Fruit fly (Drosophila melanogaster) whole organism, pupa: Measurements from ENCODE around the gene CG12679.

Experiments
- CG10348 ChIP-seq: fragments of 200-800 bp; sonication (Bioruptor generic); IDR thresholded peaks from 2 replicates; pipeline ENCODE4 v1.3.6; 2022; ENCODE audit warnings: missing biosample characterization, missing genetic modification characterization
- CG12605 ChIP-seq: fragments of 200-800 bp; sonication (Bioruptor generic); IDR thresholded peaks from 2 replicates; pipeline ENCODE4 v1.3.6; 2022; ENCODE audit warnings: missing biosample characterization, missing genetic modification characterization
- CG13204 ChIP-seq: fragments of 200-800 bp; sonication (Bioruptor generic); optimal IDR thresholded peaks from 2 replicates; lab custom pipeline; 2018; ENCODE audit warnings: missing biosample characterization, mild to moderate bottlenecking, missing genetic modification characterization, moderate library complexity
- CG14655 ChIP-seq: fragments of 200-800 bp; sonication (Bioruptor generic); optimal IDR thresholded peaks from 3 replicates; lab custom pipeline; 2017; ENCODE audit warnings: mild to moderate bottlenecking, missing biosample characterization, missing genetic modification reagents, missing genetic modification characterization
- CG15710 ChIP-seq: fragments of 200-800 bp; sonication (Bioruptor generic); optimal IDR thresholded peaks from 2 replicates; lab custom pipeline; 2018; ENCODE audit warnings: missing biosample characterization, mild to moderate bottlenecking, missing genetic modification characterization, moderate library complexity
- CG17806 ChIP-seq: fragments of 200-800 bp; sonication (Bioruptor generic); optimal IDR thresholded peaks from 2 replicates; lab custom pipeline; 2018; ENCODE audit warnings: missing biosample characterization, mild to moderate bottlenecking, missing genetic modification characterization, moderate library complexity
- CG32121 ChIP-seq: fragments of 200-800 bp; sonication (Bioruptor generic); IDR thresholded peaks from 2 replicates; pipeline ENCODE4 v1.3.6; 2022; ENCODE audit warnings: missing biosample characterization, missing genetic modification characterization
- CG34367 ChIP-seq: fragments of 200-800 bp; sonication (Bioruptor generic); optimal IDR thresholded peaks from 2 replicates; lab custom pipeline; 2018; ENCODE audit warnings: missing biosample characterization, mild to moderate bottlenecking, missing genetic modification characterization
- CG4496 ChIP-seq: fragments of 200-800 bp; sonication (Bioruptor generic); IDR thresholded peaks from 3 replicates; pipeline ENCODE4 v1.3.6; 2022; ENCODE audit warnings: missing biosample characterization, missing genetic modification characterization
- CG8159 ChIP-seq: fragments of 200-800 bp; sonication (Bioruptor generic); optimal IDR thresholded peaks from 3 replicates; lab custom pipeline; 2018; ENCODE audit warnings: missing biosample characterization, mild to moderate bottlenecking, missing genetic modification characterization, moderate library complexity
- CG8301 ChIP-seq: fragments of 200-800 bp; sonication (Bioruptor generic); optimal IDR thresholded peaks from 2 replicates; lab custom pipeline; 2018; ENCODE audit warnings: missing biosample characterization, mild to moderate bottlenecking, missing genetic modification characterization
- CG9948 ChIP-seq: fragments of 200-800 bp; sonication (Bioruptor generic); optimal IDR thresholded peaks from 2 replicates; lab custom pipeline; 2018; ENCODE audit warnings: missing biosample characterization, mild to moderate bottlenecking, missing genetic modification characterization, moderate library complexity
- D1 ChIP-seq: fragments of 200-800 bp; sonication (Bioruptor generic); optimal IDR thresholded peaks from 2 replicates; lab custom pipeline; 2018; ENCODE audit warnings: missing biosample characterization, mild to moderate bottlenecking, missing genetic modification characterization, moderate library complexity
- EcR ChIP-seq: fragments of 200-800 bp; sonication (Bioruptor generic); optimal IDR thresholded peaks from 3 replicates; lab custom pipeline; 2019; ENCODE audit warnings: missing biosample characterization, missing genetic modification characterization, mild to moderate bottlenecking, moderate library complexity, missing genetic modification reagents
- Ets98B ChIP-seq: fragments of 200-800 bp; sonication (Bioruptor generic); IDR thresholded peaks from 2 replicates; pipeline ENCODE4 v1.3.6; 2022; ENCODE audit warnings: missing biosample characterization, missing genetic modification characterization
- Pif1A ChIP-seq: fragments of 200-800 bp; sonication (Bioruptor generic); optimal IDR thresholded peaks from 3 replicates; lab custom pipeline; 2016; ENCODE audit warnings: missing biosample characterization, missing genetic modification characterization
- Pif1B ChIP-seq: fragments of 200-800 bp; sonication (Bioruptor generic); optimal IDR thresholded peaks from 3 replicates; lab custom pipeline; 2016; ENCODE audit warnings: missing biosample characterization, missing genetic modification characterization
- Snoo ChIP-seq: fragments of 200-800 bp; sonication (Bioruptor generic); optimal IDR thresholded peaks from 3 replicates; lab custom pipeline; 2017; ENCODE audit warnings: missing biosample characterization, mild to moderate bottlenecking, missing genetic modification characterization, inconsistent platforms
- fd96Ca ChIP-seq: fragments of 200-800 bp; sonication (Bioruptor generic); IDR thresholded peaks from 3 replicates; pipeline ENCODE4 v1.3.6; 2022; ENCODE audit warnings: missing biosample characterization, missing genetic modification characterization
- gl ChIP-seq: fragments of 200-800 bp; sonication (Bioruptor generic); optimal IDR thresholded peaks from 2 replicates; lab custom pipeline; 2018; ENCODE audit warnings: missing biosample characterization, mild to moderate bottlenecking, missing genetic modification characterization
- rn ChIP-seq: fragments of 200-800 bp; sonication (Bioruptor generic); IDR thresholded peaks from 2 replicates; pipeline ENCODE4 v1.3.6; 2022; ENCODE audit warnings: missing biosample characterization, missing genetic modification characterization

Gene CG12679

dm6 chrX:20376422-20376821 is at the start of gene CG12679:
Gene CG12679 (minus strand): TSS chrX:20376522.
- TF ChIP-seq Snoo (tag; lab: Kevin White, UChicago) (no peak), CG12605 (GFP tag; lab: Robert Waterston, UW) (no peak), CG4496 (no peak), Pif1B (no peak), CG34367 (no peak), CG32121 (GFP tag; lab: Robert Waterston, UW) (no peak), Ets98B (GFP tag; lab: Robert Waterston, UW) (no peak), fd96Ca (GFP tag; lab: Robert Waterston, UW) (no peak), gl (tag; lab: Kevin White, UChicago) (no peak), CG9948 (tag; lab: Kevin White, UChicago) (no peak), rn (GFP tag; lab: Robert Waterston, UW) (no peak), EcR (no peak), Pif1A (GFP tag; lab: Kevin White, UChicago) (no peak), CG13204 (GFP tag; lab: Kevin White, UChicago) (no peak), CG15710 (tag; lab: Kevin White, UChicago) (no peak), D1 (tag; lab: Kevin White, UChicago) (no peak), CG14655 (GFP tag; lab: Kevin White, UChicago) (no peak), CG10348 (GFP tag; lab: Robert Waterston, UW) (no peak), CG8159 (tag; lab: Kevin White, UChicago) (no peak)

DNA sequence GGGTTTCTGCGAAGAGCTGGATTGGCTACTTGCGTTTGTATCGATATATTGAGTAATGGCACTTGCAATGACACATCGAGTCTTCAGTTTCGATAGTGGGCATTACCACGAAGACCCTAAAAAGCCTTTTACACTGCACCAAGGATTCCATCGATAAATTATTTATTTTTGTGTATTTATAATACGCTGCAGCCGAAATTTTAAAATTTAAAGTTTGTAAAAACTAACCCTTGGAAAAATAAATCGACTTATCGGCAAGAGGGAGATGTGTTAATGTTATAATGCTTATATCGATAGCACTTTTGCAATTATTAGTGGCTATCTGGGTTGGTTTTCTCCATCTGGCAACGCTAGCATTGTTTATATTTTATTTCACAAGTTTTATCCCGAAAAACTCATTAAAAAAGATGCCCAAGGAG is 47.4 kb upstream of the CG12679 start, which contains the start of the genes Pp4-19C and cactin:
TSS of gene Pp4-19C (minus strand) at position 256 of the 419 bp plus-strand sequence.
TSS of gene cactin (plus strand) at position 323 of the 419 bp plus-strand sequence.
- TF ChIP-seq CG13204 (GFP tag; lab: Kevin White, UChicago) (no peak), CG8159 (tag; lab: Kevin White, UChicago) (no peak), CG4496 (0 out of 3 replicates have a peak, but pooled peaks have one; percentile 44), CG8301 (tag; lab: Kevin White, UChicago) (no peak), CG34367 (no peak), CG15710 (tag; lab: Kevin White, UChicago) (peak; percentile 10), gl (tag; lab: Kevin White, UChicago) (no peak), CG10348 (GFP tag; lab: Robert Waterston, UW) (no peak), Snoo (tag; lab: Kevin White, UChicago) (no peak), Ets98B (GFP tag; lab: Robert Waterston, UW) (peak; percentile 17; the same call in 1 of the 2 replicates), CG32121 (GFP tag; lab: Robert Waterston, UW) (no peak)

DNA sequence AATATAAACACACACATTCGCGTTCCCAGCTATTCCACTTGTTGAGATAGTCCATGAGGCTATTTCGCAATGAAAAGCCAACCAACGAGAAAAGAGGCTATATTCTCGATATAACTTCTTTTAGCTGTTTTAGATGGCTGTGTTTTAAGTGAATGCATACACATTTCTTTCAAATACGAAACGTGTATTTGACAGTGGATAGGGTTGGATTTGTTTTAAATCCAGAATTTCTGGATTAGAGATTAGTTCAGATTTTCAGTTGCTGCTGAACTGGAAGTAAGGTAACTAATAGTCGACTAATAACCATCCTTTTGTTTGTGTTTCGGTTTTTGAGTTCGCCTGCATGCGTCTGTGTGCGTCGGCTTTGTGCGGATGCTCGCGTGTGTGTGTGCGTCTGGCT is 46.8 kb upstream of the CG12679 start:
- TF ChIP-seq CG8301 (tag; lab: Kevin White, UChicago), result no peak
- no peak for TF ChIP-seq D1 (tag; lab: Kevin White, UChicago)
- no peak for TF ChIP-seq CG15710 (tag; lab: Kevin White, UChicago)
- no peak for TF ChIP-seq Pif1A (GFP tag; lab: Kevin White, UChicago)
- no peak for TF ChIP-seq EcR
- TF ChIP-seq CG13204 (GFP tag; lab: Kevin White, UChicago), result no peak
- no peak for TF ChIP-seq fd96Ca (GFP tag; lab: Robert Waterston, UW)
- TF ChIP-seq, all 21 proteins: peak for 0

DNA sequence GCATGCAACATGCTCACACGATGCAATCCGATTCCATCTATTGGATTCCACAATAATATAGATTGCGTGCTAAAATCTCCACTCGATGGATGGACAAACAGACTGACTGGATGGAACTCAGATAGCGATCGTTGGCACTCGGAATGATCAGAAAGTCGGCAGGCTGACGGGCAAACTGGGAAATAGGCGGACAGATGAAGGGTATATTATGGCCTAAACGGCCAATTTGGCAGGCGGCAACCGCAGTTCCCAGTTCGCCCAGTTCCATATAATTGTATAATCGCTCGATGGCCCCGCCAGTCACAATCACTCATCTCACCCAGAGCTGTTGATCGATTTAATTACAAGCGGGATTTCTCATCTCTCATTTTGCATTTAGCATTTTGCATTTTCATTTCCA is 43.0 kb upstream of the CG12679 start, which contains the start of gene Obp19d:
TSS of gene Obp19d (plus strand) at position 301 of the 400 bp plus-strand sequence.
- TF ChIP-seq Ets98B (GFP tag; lab: Robert Waterston, UW), result no peak
- no peak for TF ChIP-seq CG13204 (GFP tag; lab: Kevin White, UChicago)
- no peak for TF ChIP-seq Snoo (tag; lab: Kevin White, UChicago)
- TF ChIP-seq CG15710 (tag; lab: Kevin White, UChicago), result no peak
- TF ChIP-seq CG32121 (GFP tag; lab: Robert Waterston, UW), result no peak
- TF ChIP-seq Pif1B, result no peak
- TF ChIP-seq EcR, result no peak
- no peak for TF ChIP-seq CG12605 (GFP tag; lab: Robert Waterston, UW)
- TF ChIP-seq CG34367, result no peak
- no peak for TF ChIP-seq CG14655 (GFP tag; lab: Kevin White, UChicago)
- TF ChIP-seq rn (GFP tag; lab: Robert Waterston, UW), result no peak
- TF ChIP-seq CG9948 (tag; lab: Kevin White, UChicago), result no peak
- no peak for TF ChIP-seq CG4496

DNA sequence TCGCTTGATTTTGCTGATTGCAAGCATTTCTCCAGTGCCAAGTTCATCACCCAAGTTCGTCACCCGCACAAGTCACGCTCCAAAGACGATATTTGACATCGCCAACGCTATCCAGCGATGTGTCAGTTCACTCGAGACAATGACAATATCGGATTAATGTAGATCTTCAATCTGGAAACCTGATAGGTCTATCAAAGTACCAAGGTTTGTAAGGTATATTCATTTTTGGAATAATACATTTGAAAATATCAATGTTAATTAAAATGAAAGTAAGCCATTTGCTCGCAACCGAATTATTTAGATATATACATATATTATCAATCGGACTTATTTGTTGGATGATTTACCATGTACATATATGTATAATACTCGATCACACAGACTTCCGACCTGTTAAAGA is 42.5 kb upstream of the CG12679 start, which contains the start of gene Obp19c:
TSS of gene Obp19c (minus strand) at position 101 of the 400 bp plus-strand sequence.
- TF ChIP-seq CG4496 (no peak), rn (GFP tag; lab: Robert Waterston, UW) (no peak), Snoo (tag; lab: Kevin White, UChicago) (no peak), CG12605 (GFP tag; lab: Robert Waterston, UW) (no peak), CG14655 (GFP tag; lab: Kevin White, UChicago) (no peak), Pif1B (no peak), CG10348 (GFP tag; lab: Robert Waterston, UW) (no peak), CG17806 (no peak), CG15710 (tag; lab: Kevin White, UChicago) (no peak), D1 (tag; lab: Kevin White, UChicago) (no peak), CG8159 (tag; lab: Kevin White, UChicago) (no peak), Ets98B (GFP tag; lab: Robert Waterston, UW) (no peak), EcR (no peak), CG32121 (GFP tag; lab: Robert Waterston, UW) (no peak), Pif1A (GFP tag; lab: Kevin White, UChicago) (no peak), fd96Ca (GFP tag; lab: Robert Waterston, UW) (no peak)

DNA sequence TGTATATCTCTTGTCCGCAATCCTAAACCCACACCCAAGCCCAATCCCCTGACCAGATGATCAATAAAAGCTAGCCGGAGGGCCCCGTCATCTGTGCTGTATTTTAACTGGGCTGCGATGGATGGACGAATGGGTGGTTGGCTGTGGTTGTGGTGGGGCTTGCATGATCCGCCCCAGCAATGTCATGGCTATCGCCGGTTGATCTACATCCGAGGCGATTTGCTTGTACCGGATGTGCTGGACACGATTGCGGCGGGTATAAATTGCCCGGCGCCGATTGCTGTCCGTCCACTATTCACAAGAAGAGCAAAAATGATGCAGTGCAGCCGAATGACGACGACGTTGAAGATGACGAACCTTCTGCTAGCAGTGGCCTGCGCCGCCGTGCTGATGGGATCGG is 40.1 kb upstream of the CG12679 start, which contains the start of gene Obp19b:
TSS of gene Obp19b (plus strand) at position 301 of the 400 bp plus-strand sequence.
- TF ChIP-seq CG15710 (tag; lab: Kevin White, UChicago), result no peak
- TF ChIP-seq CG4496, result no peak
- no peak for TF ChIP-seq CG12605 (GFP tag; lab: Robert Waterston, UW)
- no peak for TF ChIP-seq CG32121 (GFP tag; lab: Robert Waterston, UW)
- no peak for TF ChIP-seq Pif1A (GFP tag; lab: Kevin White, UChicago)
- no peak for TF ChIP-seq CG8159 (tag; lab: Kevin White, UChicago)
- no peak for TF ChIP-seq rn (GFP tag; lab: Robert Waterston, UW)
- no peak for TF ChIP-seq CG17806
- TF ChIP-seq CG10348 (GFP tag; lab: Robert Waterston, UW), result no peak
- TF ChIP-seq EcR, result no peak
- TF ChIP-seq CG8301 (tag; lab: Kevin White, UChicago), result no peak
